Fruit fly (Drosophila melanogaster) Kc167 (cell line): ENCODE results near the gene CG2991.

Experiments used
- Myc ChIP-seq: fragments of >200 bp; optimal IDR thresholded peaks from 2 replicates; lab custom pipeline; 2017; ENCODE audit warnings: missing external identifiers
- Sin3A ChIP-seq: fragments of >200 bp; optimal IDR thresholded peaks from 2 replicates; lab custom pipeline; 2018; ENCODE audit warnings: missing external identifiers
- h ChIP-seq: fragments of >200 bp; optimal IDR thresholded peaks from 3 replicates; lab custom pipeline; 2018; ENCODE audit warnings: missing external identifiers
- insv ChIP-seq: fragments of >200 bp; optimal IDR thresholded peaks from 3 replicates; lab custom pipeline; 2018; ENCODE audit warnings: missing external identifiers
- psq ChIP-seq: fragments of >200 bp; optimal IDR thresholded peaks from 2 replicates; lab custom pipeline; 2017; ENCODE audit warnings: missing external identifiers
- ttk ChIP-seq: sonication (Bioruptor generic); optimal IDR thresholded peaks from 2 replicates; lab custom pipeline; 2017; ENCODE audit warnings: missing external identifiers

Gene CG2991

dm6 chr2L:2856960-2857584 is at the start of gene CG2991:
Gene CG2991 (plus strand): TSS chr2L:2857164.
- TF ChIP-seq Sin3A (no peak), h (no peak), Myc (lab: Kevin White, UChicago) (no peak), insv (no peak)

dm6 chr2L:2807597-2807996 is 49.4 kb upstream of the CG2991 start:
- no peak for TF ChIP-seq ttk (lab: Kevin White, UChicago)
- TF ChIP-seq Sin3A: no peak
- no peak for TF ChIP-seq insv
- TF ChIP-seq h: no peak
- no peak for TF ChIP-seq psq (lab: Kevin White, UChicago)
- TF ChIP-seq Myc (lab: Kevin White, UChicago): no peak

dm6 chr2L:2808038-2808699 is 48.8 kb upstream of the CG2991 start:
- TF ChIP-seq psq (lab: Kevin White, UChicago): no peak
- TF ChIP-seq ttk (lab: Kevin White, UChicago): no peak
- TF ChIP-seq insv: no peak
- no peak for TF ChIP-seq Myc (lab: Kevin White, UChicago)
- no peak for TF ChIP-seq h
- TF ChIP-seq Sin3A: no peak

dm6 chr2L:2810831-2811230 is 46.1 kb upstream of the CG2991 start:
- TF ChIP-seq ttk (lab: Kevin White, UChicago): no peak

- no peak for TF ChIP-seq psq (lab: Kevin White, UChicago)
- TF ChIP-seq Myc (lab: Kevin White, UChicago): no peak
- TF ChIP-seq ttk (lab: Kevin White, UChicago): no peak
- TF ChIP-seq insv: no peak
- TF ChIP-seq h: no peak
Observed at dm6 chr2L:2812137-2812536, 44.8 kb upstream of the CG2991 start, which contains the start of gene CG2964. Gene CG2964 (plus strand): TSS chr2L:2812437.

dm6 chr2L:2815673-2816072 is 41.3 kb upstream of the CG2991 start, which contains the start of gene G6P:
Gene G6P (minus strand): TSS chr2L:2815760.
- TF ChIP-seq Sin3A: no peak
- TF ChIP-seq ttk (lab: Kevin White, UChicago): no peak
- no peak for TF ChIP-seq psq (lab: Kevin White, UChicago)
- no peak for TF ChIP-seq h
- no peak for TF ChIP-seq insv
- TF ChIP-seq Myc (lab: Kevin White, UChicago): no peak

- TF ChIP-seq psq (lab: Kevin White, UChicago) (no peak), h (no peak), ttk (lab: Kevin White, UChicago) (no peak), Myc (lab: Kevin White, UChicago) (no peak), Sin3A (no peak)
Observed at dm6 chr2L:2825406-2825805, 31.6 kb upstream of the CG2991 start, which contains the start of gene CG3123. Gene CG3123 (minus strand): TSS chr2L:2825506.

dm6 chr2L:2829637-2830340 is 27.2 kb upstream of the CG2991 start, which contains the start of gene Duox:
Gene Duox (minus strand): TSS chr2L:2830248.
- TF ChIP-seq psq (lab: Kevin White, UChicago) (no peak), h (no peak), Sin3A (no peak), insv (no peak), Myc (lab: Kevin White, UChicago) (no peak), ttk (lab: Kevin White, UChicago) (no peak)

dm6 chr2L:2830341-2830800 is 26.6 kb upstream of the CG2991 start:
- no peak for TF ChIP-seq insv

- no peak for TF ChIP-seq Sin3A
- TF ChIP-seq insv: no peak
- TF ChIP-seq psq (lab: Kevin White, UChicago): no peak
- TF ChIP-seq Myc (lab: Kevin White, UChicago): no peak
- TF ChIP-seq h: no peak
- TF ChIP-seq ttk (lab: Kevin White, UChicago): no peak
Observed at dm6 chr2L:2837742-2838461, 19.1 kb upstream of the CG2991 start, which contains the start of the genes CG3119 and Cpr23B. Gene CG3119 (minus strand): TSS chr2L:2837833. Gene Cpr23B (plus strand): TSS chr2L:2838411.

dm6 chr2L:2839850-2840249 is 17.1 kb upstream of the CG2991 start, which contains the start of gene CG2975:
Gene CG2975 (plus strand): TSS chr2L:2840124.
- no peak for TF ChIP-seq insv
- no peak for TF ChIP-seq ttk (lab: Kevin White, UChicago)
- TF ChIP-seq Sin3A: no peak
- TF ChIP-seq h: no peak
- no peak for TF ChIP-seq Myc (lab: Kevin White, UChicago)
- TF ChIP-seq psq (lab: Kevin White, UChicago): no peak

- no peak for TF ChIP-seq insv
- no peak for TF ChIP-seq Myc (lab: Kevin White, UChicago)
- TF ChIP-seq h: no peak
- no peak for TF ChIP-seq ttk (lab: Kevin White, UChicago)
- TF ChIP-seq psq (lab: Kevin White, UChicago): no peak
- TF ChIP-seq Sin3A: no peak
Observed at dm6 chr2L:2840311-2840710, 16.7 kb upstream of the CG2991 start.
